Fruit fly (Drosophila melanogaster): ENCODE data around the gene CG9018.

CG9018 gene

DNA sequence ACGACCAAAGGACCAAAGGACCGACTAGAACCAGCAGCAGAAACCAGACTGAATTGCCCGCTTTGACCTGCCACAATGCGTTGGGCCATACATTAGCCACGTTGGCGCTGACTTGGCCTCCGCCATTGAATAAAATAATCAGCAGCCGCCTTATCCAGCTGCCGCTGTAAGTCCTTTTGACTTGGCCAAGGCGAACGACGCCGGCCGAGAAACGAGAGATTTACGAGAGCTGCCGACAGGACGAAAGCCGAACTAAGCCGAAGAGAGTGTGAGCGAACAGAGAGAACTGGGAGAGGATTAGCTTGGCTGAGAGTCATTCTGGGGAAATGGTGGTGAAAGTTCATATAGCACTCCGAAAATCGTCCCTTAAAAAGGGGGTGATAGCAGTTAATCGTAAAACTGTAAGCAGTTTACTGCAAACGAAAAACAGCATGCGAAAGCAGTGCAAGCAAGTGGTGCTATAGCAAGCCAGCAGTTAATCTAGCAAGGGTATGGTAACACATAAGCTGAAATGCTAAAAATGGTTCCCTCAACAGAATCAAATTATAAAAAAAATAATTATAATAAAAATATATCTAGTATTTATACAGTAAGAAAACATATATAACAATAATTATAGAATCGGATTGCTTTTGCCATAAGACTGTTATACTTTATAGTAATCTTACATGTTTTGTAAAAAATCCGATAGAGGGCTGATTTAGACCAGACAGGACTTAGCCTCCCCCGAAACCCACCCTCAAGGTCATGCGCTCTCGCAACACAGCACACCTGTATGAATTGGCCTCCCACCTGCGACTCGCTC is 8.3 kb downstream of the CG9018 start:
- TF ChIP-seq Hnf4 (GFP tag; optimal IDR thresholded peaks at IDR 0.05) (no peak), Myc (optimal IDR thresholded peaks at IDR 0.05) (peak; percentile 46), CG32264 (GFP tag; optimal IDR thresholded peaks at IDR 0.05) (no peak), Hr78 (GFP tag; optimal IDR thresholded peaks at IDR 0.05) (no peak), Dif (GFP tag; optimal IDR thresholded peaks at IDR 0.05; ENCODE audit: partially characterized antibody) (no peak)

DNA sequence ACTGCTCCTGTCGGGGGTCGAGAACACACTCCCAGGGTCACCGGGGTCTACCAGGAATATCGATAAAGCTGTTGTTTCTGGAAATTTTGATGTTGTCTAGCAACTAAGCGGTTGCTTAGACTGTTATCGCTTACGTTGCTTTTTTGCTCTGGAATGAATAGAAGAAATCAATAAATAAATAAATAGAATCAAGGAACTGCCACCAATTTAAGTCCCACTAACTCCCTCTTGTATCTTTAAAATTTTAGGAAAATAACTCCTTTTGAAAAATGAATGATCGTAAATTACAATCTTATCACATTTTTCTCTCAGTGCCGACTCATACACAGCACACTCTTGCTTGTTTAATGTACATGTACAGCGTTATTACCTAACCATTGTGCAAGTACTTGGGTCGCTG is 24.5 kb downstream of the CG9018 start, which contains the start of gene CG15878:
Gene CG15878 (minus strand): TSS at position 101 of the 400 bp plus-strand sequence.
- TF ChIP-seq N (GFP tag; optimal IDR thresholded peaks at IDR 0.05), result no peak
- no peak for TF ChIP-seq foxo (GFP tag; optimal IDR thresholded peaks at IDR 0.05)
- TF ChIP-seq brk (GFP tag; optimal IDR thresholded peaks at IDR 0.05), result no peak
- no peak for TF ChIP-seq Dfd (GFP tag; optimal IDR thresholded peaks at IDR 0.05)
- TF ChIP-seq sv (GFP tag; optimal IDR thresholded peaks at IDR 0.05), result no peak
- TF ChIP-seq h (GFP tag; optimal IDR thresholded peaks at IDR 0.05), result no peak

DNA sequence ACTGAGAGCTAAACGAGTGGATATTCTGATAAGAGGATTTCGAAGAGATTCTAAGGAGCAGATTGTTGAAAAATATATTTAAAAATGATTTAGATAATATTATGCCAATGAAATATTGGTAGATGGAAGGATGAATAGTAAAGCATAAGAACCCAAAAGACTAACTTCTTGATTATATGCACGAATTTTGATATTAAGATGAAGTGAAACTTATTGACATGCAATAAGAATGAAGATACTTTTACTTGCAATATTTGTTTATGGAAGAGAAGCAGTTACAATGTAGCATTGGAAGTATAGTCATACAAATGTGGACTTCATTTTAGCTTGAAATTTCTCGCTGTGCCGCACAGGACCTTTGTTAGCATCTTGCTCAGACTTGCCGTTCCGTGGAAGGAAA is 40.2 kb downstream of the CG9018 start, which contains the start of gene CG8960:
Gene CG8960 (plus strand): TSS at position 301 of the 400 bp plus-strand sequence.
- TF ChIP-seq woc (GFP tag; optimal IDR thresholded peaks at IDR 0.05) (no peak), CG32264 (GFP tag; optimal IDR thresholded peaks at IDR 0.05) (no peak), fru (GFP tag; optimal IDR thresholded peaks at IDR 0.05) (no peak)

dm6 chr3L:2191994-2192450 is 44.9 kb downstream of the CG9018 start, which contains the start of gene CG5707:
Gene CG5707 (minus strand): TSS chr3L:2192221.
- TF ChIP-seq woc (GFP tag; optimal IDR thresholded peaks at IDR 0.05), result no peak
- TF ChIP-seq br (GFP tag; optimal IDR thresholded peaks at IDR 0.05), result no peak

DNA sequence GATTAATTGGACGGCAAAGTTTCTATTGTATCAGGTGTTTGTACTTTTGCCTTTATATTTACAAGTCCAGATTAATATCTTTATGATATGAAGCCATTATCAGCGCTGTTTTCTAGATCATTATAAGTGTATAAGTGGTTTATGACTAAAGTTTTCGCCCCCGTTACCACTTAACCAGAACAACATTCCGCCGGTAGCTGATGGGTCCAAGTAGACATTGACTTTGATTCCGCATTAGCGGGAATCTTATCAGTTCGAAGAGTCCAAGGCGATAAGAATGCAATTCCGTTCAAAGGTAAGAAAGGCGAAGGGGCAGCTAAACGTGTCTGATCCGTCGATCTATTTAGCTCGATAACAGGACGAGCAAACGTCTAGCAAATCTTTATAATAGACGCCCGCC is 45.4 kb downstream of the CG9018 start:
- no peak for TF ChIP-seq HLH106 (tag; optimal IDR thresholded peaks at IDR 0.05)
- TF ChIP-seq CG32264 (GFP tag; optimal IDR thresholded peaks at IDR 0.05), result no peak
- TF ChIP-seq Myc (optimal IDR thresholded peaks at IDR 0.05), result no peak
- no peak for TF ChIP-seq CrebA (GFP tag; optimal IDR thresholded peaks at IDR 0.05; ENCODE audit: borderline replicate concordance)
- TF ChIP-seq sv (GFP tag; optimal IDR thresholded peaks at IDR 0.05), result no peak
- no peak for TF ChIP-seq lola (GFP tag; optimal IDR thresholded peaks at IDR 0.05)
- TF ChIP-seq CG9705 (GFP tag; optimal IDR thresholded peaks at IDR 0.05), result no peak
- no peak for TF ChIP-seq GATAd (GFP tag; optimal IDR thresholded peaks at IDR 0.05)
- no peak for TF ChIP-seq Sp1 (GFP tag; optimal IDR thresholded peaks at IDR 0.05)
- no peak for TF ChIP-seq foxo (GFP tag; optimal IDR thresholded peaks at IDR 0.05)
- no peak for TF ChIP-seq dmrt93B (GFP tag; optimal IDR thresholded peaks at IDR 0.05)

dm6 chr3L:2185630-2186029 is 51.2 kb downstream of the CG9018 start, which contains the start of gene CG13810:
Gene CG13810 (plus strand): TSS chr3L:2185930.
- no peak for TF ChIP-seq lola (GFP tag; optimal IDR thresholded peaks at IDR 0.05)
- no peak for TF ChIP-seq Jra (GFP tag; optimal IDR thresholded peaks at IDR 0.05)
- no peak for TF ChIP-seq tai (GFP tag; optimal IDR thresholded peaks at IDR 0.05)
- TF ChIP-seq h (GFP tag; optimal IDR thresholded peaks at IDR 0.05), result no peak
- no peak for TF ChIP-seq pan (optimal IDR thresholded peaks at IDR 0.05)
- no peak for TF ChIP-seq usp (GFP tag; optimal IDR thresholded peaks at IDR 0.05)
- TF ChIP-seq HLH106 (tag; optimal IDR thresholded peaks at IDR 0.05), result no peak
- no peak for TF ChIP-seq dsf (GFP tag; optimal IDR thresholded peaks at IDR 0.05; ENCODE audit: borderline replicate concordance)
- TF ChIP-seq Dif (GFP tag; optimal IDR thresholded peaks at IDR 0.05; ENCODE audit: partially characterized antibody), result no peak

Data from whole organism, wandering third instar larva.